Fruit fly (Drosophila melanogaster): Measurements from ENCODE around the gene Ubi-p63E.

DNA sequence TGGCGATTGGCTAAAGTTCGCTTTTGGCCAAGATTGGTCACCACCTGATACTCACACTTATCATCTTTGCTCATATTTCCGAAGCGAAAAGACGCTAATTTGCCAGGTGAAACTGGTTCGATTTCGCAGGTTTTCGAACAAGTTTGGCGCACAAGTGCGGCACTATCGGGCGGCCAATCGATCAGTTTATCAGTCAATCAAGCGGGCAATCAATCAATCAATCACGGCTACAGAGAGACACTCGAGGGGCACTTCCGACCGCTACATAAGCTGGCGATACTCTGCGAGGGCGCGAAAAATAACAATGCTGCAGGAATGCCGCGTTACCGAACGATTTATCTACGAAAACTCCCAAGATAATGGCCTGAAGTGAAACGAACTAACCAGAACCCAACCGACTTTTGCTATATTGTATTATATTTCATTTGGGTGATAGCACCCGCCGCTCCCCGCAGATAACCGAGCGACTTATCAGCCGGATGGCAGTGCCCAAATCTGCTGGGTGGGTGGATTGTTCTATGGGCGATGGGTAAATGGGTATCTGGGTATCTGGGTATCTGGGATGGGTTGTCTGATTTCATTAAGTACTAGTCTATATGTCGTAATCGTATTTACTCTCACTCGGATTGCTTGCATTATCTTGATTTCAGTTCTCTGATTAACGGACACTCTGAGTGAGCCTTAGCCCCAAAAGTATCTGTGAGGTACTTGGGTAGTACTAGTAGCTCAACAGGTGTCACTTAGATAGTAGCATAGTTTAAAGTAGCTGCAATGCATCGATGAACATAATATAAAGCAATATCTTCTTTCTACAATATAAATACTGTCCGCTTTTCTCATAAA, 26.2 kb upstream of the Ubi-p63E start:
- TF ChIP-seq CG8478 (optimal IDR thresholded peaks at IDR 0.05) (no peak), CTCF (optimal IDR thresholded peaks at IDR 0.05) (no peak)
